Fruit fly (Drosophila melanogaster): Measurements from ENCODE around the gene CG9663.

The CG9663 gene

dm6 chr2L:3319731-3320295, 16.9 kb upstream of the CG9663 start, which contains the start of the genes Fign and CG8837:
TSS of gene Fign (minus strand) at chr2L:3319872.
TSS of gene CG8837 (plus strand) at chr2L:3320245.
- no peak for TF ChIP-seq noc (tag; optimal IDR thresholded peaks at IDR 0.05)

DNA sequence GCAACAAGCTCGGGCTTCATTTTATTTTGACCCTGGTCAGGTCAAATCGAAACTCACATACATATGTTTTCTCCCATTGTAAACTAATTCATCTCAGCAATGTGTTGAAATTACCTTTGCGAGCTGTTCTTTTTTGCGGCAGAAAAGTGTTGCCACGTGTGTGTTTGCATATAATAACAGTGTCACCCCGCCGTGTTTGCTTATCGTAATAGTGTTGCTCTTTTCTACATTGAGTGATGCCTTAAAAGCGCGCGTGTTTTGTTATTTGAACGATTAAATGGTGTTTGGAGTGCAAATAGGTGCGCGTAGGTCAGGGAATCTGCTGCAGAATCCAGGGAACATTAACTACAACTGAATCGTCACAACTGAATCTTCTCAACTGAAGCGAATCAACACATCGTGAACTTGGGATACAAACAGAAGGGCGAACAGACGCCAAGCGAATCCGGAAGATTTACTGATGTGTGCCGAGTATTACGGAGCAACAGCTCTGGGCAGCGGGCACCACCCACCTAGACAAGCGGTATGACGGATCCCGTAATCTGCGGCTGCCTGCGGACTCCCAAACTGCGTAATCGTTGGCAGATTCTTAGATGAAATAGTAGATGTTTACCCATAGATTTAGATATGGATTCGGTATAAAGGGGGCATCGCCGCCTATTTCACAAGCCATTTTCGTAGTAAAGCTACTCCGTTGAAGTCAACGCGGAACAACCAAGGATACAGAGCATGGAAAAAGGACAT, 5.8 kb upstream of the CG9663 start, which contains the start of gene CG15406:
CG15406 (plus strand) TSS at position 694 of the 744 bp plus-strand sequence.
- no peak for TF ChIP-seq noc (tag; optimal IDR thresholded peaks at IDR 0.05)

DNA sequence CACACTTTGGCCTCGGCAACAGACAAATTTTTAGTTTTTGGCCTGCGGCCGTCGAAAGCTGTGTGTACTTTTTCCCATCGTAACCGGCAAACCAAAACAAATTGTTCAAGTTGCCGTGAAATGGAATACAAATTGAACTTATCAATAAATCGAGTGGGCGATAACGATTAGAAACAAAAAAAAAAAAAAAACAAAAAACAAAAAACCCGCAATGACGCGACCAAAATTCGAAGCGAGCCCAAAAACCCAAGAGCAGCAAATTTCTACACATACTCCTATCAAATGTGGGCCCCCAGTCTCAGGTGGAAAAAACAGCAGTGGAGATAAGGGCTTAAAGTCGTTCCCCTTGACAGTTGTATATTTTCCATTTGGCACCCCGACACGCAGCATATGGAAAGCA, 4.3 kb upstream of the CG9663 start:
- TF ChIP-seq noc (tag; optimal IDR thresholded peaks at IDR 0.05), result no peak

DNA sequence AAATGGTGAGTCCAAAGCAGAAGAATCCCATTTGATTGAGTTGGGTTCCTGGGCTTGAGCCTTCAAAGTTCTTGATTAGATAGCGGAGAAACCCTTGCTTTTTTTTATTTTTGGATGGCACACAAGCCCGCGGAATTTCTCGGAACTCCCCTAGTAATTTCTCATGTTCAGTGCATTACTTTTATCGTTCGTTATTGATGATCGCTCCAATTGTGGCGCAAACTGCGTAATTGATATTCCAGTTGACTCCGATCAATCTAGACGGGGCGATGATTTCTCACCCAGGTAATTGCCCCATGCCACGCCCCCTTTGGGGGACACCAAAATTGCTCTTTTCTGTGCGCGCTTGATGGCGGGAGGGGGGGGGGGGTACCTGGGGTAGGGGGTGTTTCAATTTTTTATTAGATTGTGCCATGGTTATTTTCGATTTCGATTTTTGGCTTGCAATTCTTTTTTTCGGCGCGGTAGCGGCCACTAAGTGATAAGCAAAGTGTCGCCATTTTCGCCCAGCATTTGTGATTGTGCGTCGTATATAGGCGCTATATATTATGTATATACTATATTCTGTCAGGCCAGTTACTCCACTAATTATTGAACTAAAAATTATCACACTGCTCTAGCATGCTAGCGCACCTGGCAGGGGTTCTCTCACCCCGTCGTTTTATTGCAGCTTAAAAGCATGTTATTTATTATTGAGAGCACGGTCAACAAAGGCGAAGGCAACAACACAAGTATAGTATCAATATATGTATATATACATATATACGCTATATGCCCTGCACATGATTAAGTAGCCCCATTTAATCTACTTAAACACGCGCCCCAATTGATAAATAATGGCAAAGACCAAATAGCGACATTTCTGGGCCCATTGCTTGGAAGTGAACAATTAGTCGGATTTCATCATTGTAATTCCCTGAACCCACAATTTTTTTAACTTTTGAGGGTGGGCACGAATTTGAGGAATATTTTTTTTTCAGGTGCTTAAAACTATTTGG, 2.2 kb upstream of the CG9663 start:
- TF ChIP-seq noc (tag; optimal IDR thresholded peaks at IDR 0.05), result peak; percentile 39

- TF ChIP-seq noc (tag; optimal IDR thresholded peaks at IDR 0.05), result no peak
These were observed 963 bp upstream of the CG9663 start, which contains the start of gene CG3277 for dm6 chr2L:3303893-3304292. TSS of gene CG3277 (plus strand) at chr2L:3304100.

dm6 chr2L:3301755-3302499, 1.0 kb downstream of the CG9663 start:
- peak; percentile 99 for TF ChIP-seq noc (tag; optimal IDR thresholded peaks at IDR 0.05)

- no peak for TF ChIP-seq noc (tag; optimal IDR thresholded peaks at IDR 0.05)
These were observed 1.9 kb downstream of the CG9663 start for dm6 chr2L:3301058-3301457.

DNA sequence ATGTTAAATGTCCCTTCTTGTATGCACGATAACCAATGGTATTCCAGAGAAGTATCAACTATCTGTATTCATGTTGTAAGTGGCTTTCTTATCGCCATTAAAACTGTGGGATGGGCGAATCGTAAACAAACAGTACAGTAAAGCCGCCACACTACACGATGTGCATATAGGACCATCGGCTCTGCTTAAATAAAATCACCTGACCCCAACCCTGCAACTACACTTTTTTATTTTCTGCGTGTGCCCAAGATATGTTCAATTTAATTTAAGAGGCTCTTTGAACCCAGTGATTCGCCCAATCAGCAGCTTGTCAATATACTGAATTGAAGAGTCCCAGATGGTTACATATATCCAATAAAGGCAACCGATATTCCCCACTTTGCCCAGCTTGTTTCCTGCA, 3.1 kb downstream of the CG9663 start:
- TF ChIP-seq noc (tag; optimal IDR thresholded peaks at IDR 0.05), result no peak

DNA sequence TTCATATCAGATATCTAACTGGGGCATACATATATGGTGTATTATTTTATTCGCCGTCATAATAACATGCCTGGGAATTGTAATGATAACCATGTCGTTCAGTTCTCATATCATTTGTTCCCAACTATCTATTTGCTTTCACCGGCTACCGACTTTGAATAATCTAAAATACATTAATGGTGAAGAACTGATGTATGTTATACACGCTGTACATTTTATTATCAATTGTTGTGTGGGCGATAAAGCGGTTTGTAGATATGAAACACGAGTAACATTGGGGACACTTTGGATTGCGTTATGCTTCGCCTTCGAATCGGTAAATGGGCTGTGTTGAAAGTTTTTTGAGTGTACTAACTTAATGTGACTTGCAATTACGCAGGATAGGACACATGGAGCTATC, 3.8 kb downstream of the CG9663 start:
- no peak for TF ChIP-seq noc (tag; optimal IDR thresholded peaks at IDR 0.05)

- no peak for TF ChIP-seq noc (tag; optimal IDR thresholded peaks at IDR 0.05)
These were observed 4.9 kb downstream of the CG9663 start for dm6 chr2L:3298065-3298469.

DNA sequence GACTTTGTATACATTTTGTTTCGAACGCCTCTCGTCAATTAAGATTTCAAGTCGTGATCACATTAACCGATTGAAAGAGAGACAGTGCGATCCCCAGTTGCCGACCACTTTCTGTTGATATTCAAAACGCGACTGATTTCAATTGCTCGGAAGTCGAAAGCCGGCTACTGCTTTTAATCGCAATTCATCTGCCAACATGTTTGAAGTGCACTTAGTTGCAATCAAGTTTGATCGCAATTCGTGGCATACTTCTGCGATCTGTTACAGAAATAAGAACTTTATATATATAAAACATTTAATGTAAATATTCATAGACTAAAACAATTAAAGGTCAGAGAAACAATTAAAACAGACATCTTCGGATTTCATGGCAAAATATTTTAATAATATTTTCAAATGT, 8.4 kb downstream of the CG9663 start, which contains the start of gene CG9664:
CG9664 (minus strand) TSS at position 135 of the 400 bp plus-strand sequence.
- no peak for TF ChIP-seq noc (tag; optimal IDR thresholded peaks at IDR 0.05)

- no peak for TF ChIP-seq noc (tag; optimal IDR thresholded peaks at IDR 0.05)
These were observed 9.1 kb downstream of the CG9663 start for dm6 chr2L:3293718-3294340.

- peak; percentile 5 for TF ChIP-seq noc (tag; optimal IDR thresholded peaks at IDR 0.05)
These were observed 22.4 kb downstream of the CG9663 start, which contains the start of gene OtopLb for dm6 chr2L:3280484-3280993. TSS of gene OtopLb (minus strand) at chr2L:3280534.

dm6 chr2L:3278786-3279185, 24.1 kb downstream of the CG9663 start:
- no peak for TF ChIP-seq noc (tag; optimal IDR thresholded peaks at IDR 0.05)

Measured in whole organism, larva.